Fruit fly (Drosophila melanogaster) whole organism, prepupa: Measurements from ENCODE around the gene spi.
A peak's percentile ranks its signal among the peaks of the same experiment; 100 is the strongest.

Experiments
- Blimp-1 ChIP-seq: fragments of 200-800 bp; sonication (Bioruptor generic); optimal IDR thresholded peaks from 3 replicates; lab custom pipeline; 2017; ENCODE audit warnings: missing biosample characterization, missing genetic modification characterization, mild to moderate bottlenecking, moderate library complexity, missing genetic modification reagents
- CG10631 ChIP-seq: fragments of 200-800 bp; sonication (Bioruptor generic); optimal IDR thresholded peaks from 2 replicates; lab custom pipeline; 2016; ENCODE audit warnings: missing biosample characterization, missing genetic modification characterization
- CG11294 ChIP-seq: fragments of 200-800 bp; sonication (Bioruptor generic); IDR thresholded peaks from 2 replicates; pipeline ENCODE4 v1.3.6; 2022; ENCODE audit warnings: missing biosample characterization, missing genetic modification characterization
- CG11762 ChIP-seq: fragments of 200-800 bp; sonication (Bioruptor generic); optimal IDR thresholded peaks from 3 replicates; lab custom pipeline; 2016; ENCODE audit warnings: missing biosample characterization, missing genetic modification characterization; ENCODE audit not compliant: insufficient read depth
- CG11902 ChIP-seq: fragments of 200-800 bp; sonication (Bioruptor generic); optimal IDR thresholded peaks from 3 replicates; lab custom pipeline; 2016; ENCODE audit warnings: missing biosample characterization, missing genetic modification characterization
- CG15336 ChIP-seq: fragments of 200-800 bp; sonication (Bioruptor generic); IDR thresholded peaks from 2 replicates; pipeline ENCODE4 v1.3.6; 2022; ENCODE audit warnings: missing biosample characterization, missing genetic modification characterization
- CG1621 ChIP-seq: fragments of 200-800 bp; sonication (Bioruptor generic); optimal IDR thresholded peaks from 3 replicates; lab custom pipeline; 2018; ENCODE audit warnings: missing biosample characterization, mild to moderate bottlenecking, missing genetic modification characterization
- CG16779 ChIP-seq: fragments of 200-800 bp; sonication (Bioruptor generic); optimal IDR thresholded peaks from 3 replicates; lab custom pipeline; 2017; ENCODE audit warnings: missing biosample characterization, mild to moderate bottlenecking, missing genetic modification characterization
- CG3032 ChIP-seq: fragments of 200-800 bp; optimal IDR thresholded peaks from 2 replicates; lab custom pipeline; 2019; ENCODE audit warnings: missing biosample characterization, mild to moderate bottlenecking, missing genetic modification characterization, moderate library complexity
- CG31627 ChIP-seq: fragments of 200-800 bp; sonication (Bioruptor generic); optimal IDR thresholded peaks from 3 replicates; lab custom pipeline; 2016; ENCODE audit warnings: missing biosample characterization, missing genetic modification characterization
- CG32006 ChIP-seq: fragments of 200-800 bp; sonication (Bioruptor generic); optimal IDR thresholded peaks from 3 replicates; lab custom pipeline; 2017; ENCODE audit warnings: missing biosample characterization, mild to moderate bottlenecking, missing genetic modification characterization
- CG34406 ChIP-seq: fragments of 200-800 bp; sonication (Bioruptor generic); optimal IDR thresholded peaks from 3 replicates; lab custom pipeline; 2016; ENCODE audit warnings: missing biosample characterization, missing genetic modification characterization
- CG3919 ChIP-seq: fragments of 200-800 bp; sonication (Bioruptor generic); optimal IDR thresholded peaks from 3 replicates; lab custom pipeline; 2016; ENCODE audit warnings: missing biosample characterization, missing genetic modification characterization
- CG6276 ChIP-seq: fragments of 200-800 bp; sonication (Bioruptor generic); optimal IDR thresholded peaks from 2 replicates; lab custom pipeline; 2017; ENCODE audit warnings: missing biosample characterization, mild to moderate bottlenecking, missing genetic modification characterization
- CG6792 ChIP-seq: fragments of 200-800 bp; sonication (Bioruptor generic); optimal IDR thresholded peaks from 3 replicates; lab custom pipeline; 2016; ENCODE audit warnings: missing biosample characterization, missing genetic modification characterization
- CG6808 ChIP-seq: fragments of 200-800 bp; sonication (Bioruptor generic); optimal IDR thresholded peaks from 3 replicates; lab custom pipeline; 2017; ENCODE audit warnings: missing biosample characterization, missing genetic modification characterization, mild to moderate bottlenecking, moderate library complexity, missing genetic modification reagents
- CG6854 ChIP-seq: fragments of 200-800 bp; sonication (Bioruptor generic); optimal IDR thresholded peaks from 2 replicates; lab custom pipeline; 2017; ENCODE audit warnings: missing biosample characterization, mild to moderate bottlenecking, missing genetic modification characterization
- CG7368 ChIP-seq: fragments of 200-800 bp; sonication (Bioruptor generic); optimal IDR thresholded peaks from 3 replicates; lab custom pipeline; 2016; ENCODE audit warnings: missing biosample characterization, missing genetic modification characterization
- CG8119 ChIP-seq: fragments of 200-800 bp; sonication (Bioruptor generic); IDR thresholded peaks from 3 replicates; pipeline ENCODE4 v1.3.6; 2022; ENCODE audit warnings: missing biosample characterization, missing genetic modification characterization
- CG8319 ChIP-seq: fragments of 200-800 bp; sonication (Bioruptor generic); optimal IDR thresholded peaks from 3 replicates; lab custom pipeline; 2016; ENCODE audit warnings: missing biosample characterization, missing genetic modification characterization
- CG8632 ChIP-seq: fragments of 200-800 bp; sonication (Bioruptor generic); optimal IDR thresholded peaks from 3 replicates; lab custom pipeline; 2016; ENCODE audit warnings: missing biosample characterization, missing genetic modification characterization
- Eip75B ChIP-seq: fragments of 200-800 bp; sonication (Bioruptor generic); optimal IDR thresholded peaks from 3 replicates; lab custom pipeline; 2016; ENCODE audit warnings: missing biosample characterization, missing genetic modification characterization
- Eip78C ChIP-seq: fragments of 200-800 bp; sonication (Bioruptor generic); peaks from one replicate; lab custom pipeline; 2016; ENCODE audit warnings: missing biosample characterization, missing genetic modification characterization
- Eip93F ChIP-seq: fragments of 200-800 bp; sonication (Bioruptor generic); optimal IDR thresholded peaks from 2 replicates; lab custom pipeline; 2016; ENCODE audit warnings: missing biosample characterization, mild to moderate bottlenecking, missing genetic modification characterization
- Ets21C ChIP-seq: fragments of 200-800 bp; sonication (Bioruptor generic); optimal IDR thresholded peaks from 3 replicates; lab custom pipeline; 2016; ENCODE audit warnings: missing biosample characterization, missing genetic modification characterization
- Ets96B ChIP-seq: fragments of 200-800 bp; optimal IDR thresholded peaks from 2 replicates; lab custom pipeline; 2019; ENCODE audit warnings: missing biosample characterization, mild to moderate bottlenecking, missing genetic modification characterization, moderate library complexity
- Gug ChIP-seq: fragments of 200-800 bp; sonication (Bioruptor generic); IDR thresholded peaks from 2 replicates; pipeline ENCODE4 v1.3.6; 2022; ENCODE audit warnings: missing biosample characterization, missing genetic modification characterization
- Hr38 ChIP-seq: sonication (Bioruptor generic); optimal IDR thresholded peaks from 2 replicates; lab custom pipeline; 2016; ENCODE audit warnings: missing biosample characterization, missing genetic modification characterization
- Hr39 ChIP-seq: fragments of 200-800 bp; sonication (Bioruptor generic); optimal IDR thresholded peaks from 2 replicates; lab custom pipeline; 2016; ENCODE audit warnings: missing biosample characterization, missing genetic modification characterization
- Hr4 ChIP-seq: fragments of 200-800 bp; sonication (Bioruptor generic); optimal IDR thresholded peaks from 3 replicates; lab custom pipeline; 2016; ENCODE audit warnings: missing biosample characterization, missing genetic modification characterization
- Lpt ChIP-seq: fragments of 200-800 bp; sonication (Bioruptor generic); optimal IDR thresholded peaks from 3 replicates; lab custom pipeline; 2016; ENCODE audit warnings: missing biosample characterization, missing genetic modification characterization
- Met ChIP-seq: fragments of 200-800 bp; sonication (Bioruptor generic); optimal IDR thresholded peaks from 3 replicates; lab custom pipeline; 2016; ENCODE audit warnings: missing biosample characterization, missing genetic modification characterization
- OdsH ChIP-seq: fragments of 200-800 bp; sonication (Bioruptor generic); optimal IDR thresholded peaks from 3 replicates; lab custom pipeline; 2016; ENCODE audit warnings: missing biosample characterization, missing genetic modification characterization
- Smox ChIP-seq: fragments of 200-800 bp; sonication (Bioruptor generic); optimal IDR thresholded peaks from 3 replicates; lab custom pipeline; 2016; ENCODE audit warnings: missing biosample characterization, missing genetic modification characterization
- Sox102F ChIP-seq: fragments of 200-800 bp; sonication (Bioruptor generic); optimal IDR thresholded peaks from 2 replicates; lab custom pipeline; 2016; ENCODE audit warnings: missing biosample characterization, mild to moderate bottlenecking, missing genetic modification characterization
- Sox14 ChIP-seq: fragments of 200-800 bp; sonication (Bioruptor generic); optimal IDR thresholded peaks from 3 replicates; lab custom pipeline; 2016; ENCODE audit warnings: missing biosample characterization, missing genetic modification characterization
- Sox15 ChIP-seq: fragments of 200-800 bp; sonication (Bioruptor generic); optimal IDR thresholded peaks from 3 replicates; lab custom pipeline; 2016; ENCODE audit warnings: missing biosample characterization, missing genetic modification characterization
- achi ChIP-seq: fragments of 200-800 bp; sonication (Bioruptor generic); optimal IDR thresholded peaks from 3 replicates; lab custom pipeline; 2016; ENCODE audit warnings: missing biosample characterization, missing genetic modification characterization
- acj6 ChIP-seq: fragments of 200-800 bp; sonication (Bioruptor generic); optimal IDR thresholded peaks from 3 replicates; lab custom pipeline; 2016; ENCODE audit warnings: missing biosample characterization, missing genetic modification characterization
- cyc ChIP-seq: fragments of 200-800 bp; sonication (Bioruptor generic); optimal IDR thresholded peaks from 3 replicates; lab custom pipeline; 2016; ENCODE audit warnings: missing biosample characterization, missing genetic modification characterization
- dac ChIP-seq: fragments of 200-800 bp; sonication (Bioruptor generic); optimal IDR thresholded peaks from 2 replicates; lab custom pipeline; 2017; ENCODE audit warnings: missing biosample characterization, mild to moderate bottlenecking, missing genetic modification characterization
- dsx ChIP-seq: fragments of 200-800 bp; optimal IDR thresholded peaks from 3 replicates; lab custom pipeline; 2019; ENCODE audit warnings: missing biosample characterization, mild to moderate bottlenecking, missing genetic modification characterization, moderate library complexity; ENCODE audit not compliant: poor library complexity, severe bottlenecking
- eg ChIP-seq: fragments of 200-800 bp; sonication (Bioruptor generic); IDR thresholded peaks from 3 replicates; pipeline ENCODE4 v1.3.6; 2022; ENCODE audit warnings: missing biosample characterization, missing genetic modification characterization
- esn ChIP-seq: fragments of 200-800 bp; sonication (Bioruptor generic); optimal IDR thresholded peaks from 2 replicates; lab custom pipeline; 2016; ENCODE audit warnings: missing biosample characterization, mild to moderate bottlenecking, missing genetic modification characterization, moderate library complexity
- fd59A ChIP-seq: fragments of 200-800 bp; sonication (Bioruptor generic); optimal IDR thresholded peaks from 2 replicates; lab custom pipeline; 2017; ENCODE audit warnings: missing biosample characterization, mild to moderate bottlenecking, missing genetic modification characterization, missing genetic modification reagents
- fd85E ChIP-seq: fragments of 200-800 bp; sonication (Bioruptor generic); optimal IDR thresholded peaks from 3 replicates; lab custom pipeline; 2016; ENCODE audit warnings: missing biosample characterization, missing genetic modification characterization
- fkh ChIP-seq: fragments of 200-800 bp; sonication (Bioruptor generic); optimal IDR thresholded peaks from 3 replicates; lab custom pipeline; 2017; ENCODE audit warnings: missing biosample characterization, mild to moderate bottlenecking, missing genetic modification characterization, moderate library complexity
- net ChIP-seq: fragments of 200-800 bp; sonication (Bioruptor generic); optimal IDR thresholded peaks from 3 replicates; lab custom pipeline; 2016; ENCODE audit warnings: missing biosample characterization, missing genetic modification characterization
- salr ChIP-seq, 2 experiments: fragments of 200-800 bp; sonication (Bioruptor generic); optimal IDR thresholded peaks; 3 replicates each; lab custom pipeline; 2016 to 2018; ENCODE audit warnings: missing biosample characterization in 2 of 2, missing genetic modification characterization in 2 of 2, mild to moderate bottlenecking in 1 of 2
- ss ChIP-seq, 2 experiments: fragments of 200-800 bp; sonication (Bioruptor generic); optimal IDR thresholded peaks; 2 replicates in 1 of 2; 3 replicates in 1 of 2; lab custom pipeline; 2017 to 2018; ENCODE audit warnings: mild to moderate bottlenecking in 2 of 2, missing biosample characterization in 2 of 2, missing genetic modification characterization in 2 of 2, moderate library complexity in 1 of 2
- topi ChIP-seq: fragments of 200-800 bp; sonication (Bioruptor generic); optimal IDR thresholded peaks from 3 replicates; lab custom pipeline; 2016; ENCODE audit warnings: missing biosample characterization, missing genetic modification characterization

spi gene

dm6 chr2L:19537779-19538456 lies 39.2 kb downstream of the spi start, which contains the start of gene CG13082:
Gene CG13082, plus strand, starts transcription at chr2L:19538425.
- TF ChIP-seq CG11902 (GFP tag; lab: Kevin White, UChicago) (peak; percentile 81), CG8632 (GFP tag; lab: Kevin White, UChicago) (peak; percentile 87), Sox102F (GFP tag; lab: Kevin White, UChicago) (peak; percentile 95), Blimp-1 (GFP tag; lab: Kevin White, UChicago) (peak; percentile 93), CG15336 (GFP tag; lab: Robert Waterston, UW) (peak; percentile 89), Eip93F (GFP tag; lab: Kevin White, UChicago) (peak; percentile 94), CG32006 (GFP tag; lab: Kevin White, UChicago) (peak; percentile 95), achi (peak; percentile 92), CG16779 (tag; lab: Kevin White, UChicago) (peak; percentile 66), Gug (peak; percentile 73), CG3032 (tag; lab: Kevin White, UChicago) (peak; percentile 76), Met (GFP tag; lab: Kevin White, UChicago) (peak; percentile 97), Ets21C (GFP tag; lab: Kevin White, UChicago) (peak; percentile 94), dsx (GFP tag; lab: Kevin White, UChicago) (peak; percentile 69), fd85E (GFP tag; lab: Kevin White, UChicago) (peak; percentile 62), OdsH (GFP tag; lab: Kevin White, UChicago) (peak; percentile 89), eg (GFP tag; lab: Robert Waterston, UW) (peak; percentile 72), Sox15 (GFP tag; lab: Kevin White, UChicago) (peak; percentile 76), CG8119 (peak; percentile 91), acj6 (GFP tag; lab: Kevin White, UChicago) (peak; percentile 93), esn (GFP tag; lab: Kevin White, UChicago) (peak; percentile 97), fd59A (GFP tag; lab: Kevin White, UChicago) (peak; percentile 67), dac (GFP tag; lab: Kevin White, UChicago) (peak; percentile 81), net (GFP tag; lab: Kevin White, UChicago) (peak; percentile 83), Smox (GFP tag; lab: Kevin White, UChicago) (peak; percentile 96), cyc (GFP tag; lab: Kevin White, UChicago) (peak; percentile 96), CG3919 (GFP tag; lab: Kevin White, UChicago) (peak; percentile 94), Ets96B (tag; lab: Kevin White, UChicago) (peak; percentile 76), CG6276 (peak; percentile 87), ss (GFP tag; optimal IDR thresholded peaks at IDR 0.05; lab: Kevin White, UChicago) (peak; percentile 50 to 74), CG11294 (GFP tag; lab: Robert Waterston, UW) (peak; percentile 45; the same call in 1 of the 2 replicates), CG6854 (GFP tag; lab: Kevin White, UChicago) (peak; percentile 90), CG8319 (peak; percentile 84), fkh (GFP tag; lab: Kevin White, UChicago) (no peak), CG6792 (GFP tag; lab: Kevin White, UChicago) (peak; percentile 93), Eip75B (GFP tag; lab: Kevin White, UChicago) (peak; percentile 93), CG34406 (GFP tag; lab: Kevin White, UChicago) (peak; percentile 91), Lpt (GFP tag; lab: Kevin White, UChicago) (peak; percentile 88), Eip78C (GFP tag; lab: Kevin White, UChicago) (peak; percentile 96), Sox14 (GFP tag; lab: Kevin White, UChicago) (peak; percentile 95), Hr4 (GFP tag; lab: Kevin White, UChicago) (peak; percentile 80), CG10631 (GFP tag; lab: Kevin White, UChicago) (peak; percentile 87), Hr39 (GFP tag; lab: Kevin White, UChicago) (peak; percentile 96), topi (GFP tag; lab: Kevin White, UChicago) (peak; percentile 96), CG6808 (GFP tag; lab: Kevin White, UChicago) (peak; percentile 77), CG1621 (tag; lab: Kevin White, UChicago) (peak; percentile 39), CG7368 (GFP tag; lab: Kevin White, UChicago) (peak; percentile 67), CG31627 (peak; percentile 96), salr (GFP tag; optimal IDR thresholded peaks at IDR 0.05; lab: Kevin White, UChicago) (peak; percentile 24 to 89), Hr38 (no peak), CG11762 (GFP tag; lab: Kevin White, UChicago) (peak; percentile 88)
